Fruit fly (Drosophila melanogaster): ENCODE results near the gene LysP.

DNA sequence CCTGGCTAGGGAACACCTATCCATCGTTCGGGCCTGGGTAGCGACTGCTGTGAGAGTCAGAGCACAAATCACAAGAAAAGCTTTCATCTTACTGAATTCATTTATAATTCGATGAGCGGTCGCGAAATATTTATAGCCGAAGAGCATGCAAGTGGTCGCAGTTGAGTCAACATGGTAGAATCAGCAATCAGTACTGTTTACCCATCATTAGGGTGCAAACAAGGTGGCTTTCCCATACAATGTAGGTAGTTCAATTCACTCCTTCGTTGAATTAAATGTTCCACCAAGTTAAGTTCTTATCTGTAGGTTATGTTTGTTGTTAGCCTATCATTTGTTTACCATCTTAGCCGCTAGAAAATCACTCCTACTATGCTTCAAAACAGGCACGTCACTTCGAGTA lies at the start of gene LysP:
- TF ChIP-seq CG2116 (GFP tag; optimal IDR thresholded peaks at IDR 0.05) = no peak
- TF ChIP-seq Mrtf (GFP tag; IDR thresholded peaks at IDR 0.05) = no peak
- TF ChIP-seq CG13123 (GFP tag; optimal IDR thresholded peaks at IDR 0.05) = no peak
- peak; percentile 15 for TF ChIP-seq exex (tag; optimal IDR thresholded peaks at IDR 0.05)
- TF ChIP-seq Sox100B (GFP tag; optimal IDR thresholded peaks at IDR 0.05) = no peak
- no peak for TF ChIP-seq tgo (GFP tag; IDR thresholded peaks at IDR 0.05)
- no peak for TF ChIP-seq Dip2 (GFP tag; IDR thresholded peaks at IDR 0.05)
- TF ChIP-seq crol (GFP tag; IDR thresholded peaks at IDR 0.05) = no peak
- TF ChIP-seq Scr (GFP tag; IDR thresholded peaks at IDR 0.05; ENCODE audit: partially characterized antibody) = no peak
- no peak for TF ChIP-seq GATAe (GFP tag; conservative IDR thresholded peaks at IDR 0.05)
- no peak for TF ChIP-seq Gsc (GFP tag; IDR thresholded peaks at IDR 0.05)
- no peak for TF ChIP-seq Ets97D (GFP tag; optimal IDR thresholded peaks at IDR 0.05)
